Worm (Caenorhabditis elegans) whole organism, L2 larva: ENCODE data around the gene F46B6.13.

Source experiments
- C34F6.9 ChIP-seq: fragments of 150-350 bp; optimal IDR thresholded peaks from 2 replicates; lab custom pipeline; 2014; ENCODE audit warnings: missing biosample characterization, missing genetic modification characterization
- ama-1 ChIP-seq: fragments of 150-350 bp; optimal IDR thresholded peaks from 2 replicates; lab custom pipeline; 2018; ENCODE audit warnings: inconsistent platforms
- ceh-82 ChIP-seq: fragments of 150-350 bp; optimal IDR thresholded peaks from 2 replicates; lab custom pipeline; 2014; ENCODE audit warnings: missing biosample characterization, missing genetic modification characterization
- crh-2 ChIP-seq: sonication (generic microtip); optimal IDR thresholded peaks from 2 replicates; lab custom pipeline; 2017; ENCODE audit warnings: missing biosample characterization, missing genetic modification characterization
- lin-39 ChIP-seq: fragments of 150-350 bp; optimal IDR thresholded peaks from 2 replicates; lab custom pipeline; 2014; ENCODE audit warnings: missing biosample characterization, missing genetic modification reagents, missing genetic modification characterization
- mdl-1 ChIP-seq, 2 experiments: fragments of 150-350 bp in 1 of 2; sonication (generic microtip) in 1 of 2; optimal IDR thresholded peaks; 2 replicates each; lab custom pipeline; 2017; ENCODE audit warnings: missing biosample characterization in 2 of 2, missing genetic modification characterization in 2 of 2
- nhr-11 ChIP-seq: fragments of 150-350 bp; optimal IDR thresholded peaks from 2 replicates; lab custom pipeline; 2014; ENCODE audit warnings: missing biosample characterization, missing genetic modification characterization
- sma-3 ChIP-seq: sonication (generic microtip); optimal IDR thresholded peaks from 2 replicates; lab custom pipeline; 2016; ENCODE audit warnings: missing genetic modification reagents, missing genetic modification characterization, missing compliant biosample characterization
- unc-39 ChIP-seq: fragments of 150-350 bp; optimal IDR thresholded peaks from 2 replicates; lab custom pipeline; 2014; ENCODE audit warnings: missing biosample characterization, missing genetic modification characterization
- unc-62 ChIP-seq: fragments of 150-350 bp; optimal IDR thresholded peaks from 2 replicates; lab custom pipeline; 2014; ENCODE audit warnings: missing biosample characterization, missing genetic modification reagents, missing genetic modification characterization
- ztf-4 ChIP-seq: fragments of 150-350 bp; optimal IDR thresholded peaks from 2 replicates; lab custom pipeline; 2014; ENCODE audit warnings: missing biosample characterization, missing genetic modification characterization

DNA sequence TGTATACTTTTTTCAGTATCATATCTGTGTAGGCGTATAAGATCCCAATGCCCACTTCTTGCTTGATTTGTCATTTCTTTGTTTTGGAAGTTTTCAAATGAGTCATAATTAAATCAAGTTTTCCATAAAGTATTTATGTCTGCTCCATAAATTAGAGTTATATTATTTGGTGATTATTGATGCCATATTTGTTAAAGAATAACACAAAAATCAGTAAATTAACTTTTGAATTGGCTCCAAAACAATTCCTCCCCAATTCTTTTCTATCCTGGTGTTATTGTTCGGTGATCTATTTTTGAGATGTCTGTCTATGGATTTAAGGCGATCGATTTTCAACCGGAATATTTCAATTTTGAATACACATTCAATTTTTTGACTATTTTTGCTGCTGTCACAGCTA lies 6.2 kb upstream of the F46B6.13 start, which contains the start of gene sru-37:
- TF ChIP-seq nhr-11 (tag; lab: Kevin White, UChicago): no peak
- no peak for TF ChIP-seq ama-1 (lab: Kevin White, UChicago)
- no peak for TF ChIP-seq sma-3 (GFP tag; lab: Kevin White, UChicago)
- no peak for TF ChIP-seq crh-2 (tag; lab: Kevin White, UChicago)
- TF ChIP-seq mdl-1 (tag; optimal IDR thresholded peaks at IDR 0.05; lab: Kevin White, UChicago): no peak
- TF ChIP-seq ceh-82 (tag; lab: Kevin White, UChicago): no peak
- TF ChIP-seq C34F6.9: no peak
- TF ChIP-seq ztf-4 (tag; lab: Kevin White, UChicago): no peak
- no peak for TF ChIP-seq lin-39 (tag; lab: Kevin White, UChicago)
- TF ChIP-seq unc-39 (tag; lab: Kevin White, UChicago): no peak
- no peak for TF ChIP-seq unc-62
